Worm (Caenorhabditis elegans) whole organism, young adult: ENCODE measurements around the gene K02F6.4.

ENCODE experiments used
- B0019.2 ChIP-seq: fragments of 200-800 bp; sonication (Bioruptor generic); conservative IDR thresholded peaks from 2 replicates; pipeline ENCODE4 v1.3.6; 2022; ENCODE audit warnings: missing genetic modification reagents, missing genetic modification characterization, missing compliant biosample characterization
- Y95B8A.8 ChIP-seq: fragments of 200-800 bp; sonication (Bioruptor generic); IDR thresholded peaks from 2 replicates; pipeline ENCODE4 v1.3.6; 2022; ENCODE audit warnings: missing genetic modification reagents, missing genetic modification characterization, missing compliant biosample characterization
- let-526 ChIP-seq: fragments of 200-800 bp; sonication (Bioruptor generic); IDR thresholded peaks from 2 replicates; pipeline ENCODE4 v1.3.6; 2022; ENCODE audit warnings: missing genetic modification reagents, missing genetic modification characterization, missing compliant biosample characterization
- nhr-90 ChIP-seq: sonication (generic microtip); optimal IDR thresholded peaks from 2 replicates; lab custom pipeline; 2016; ENCODE audit warnings: missing genotype, mild to moderate bottlenecking, missing genetic modification characterization, missing compliant biosample characterization

ce11 chrII:2521960-2522359 is 16.3 kb upstream of the K02F6.4 start, which contains the start of gene bath-13:
- TF ChIP-seq nhr-90 (tag; lab: Kevin White, UChicago), result no peak
- TF ChIP-seq Y95B8A.8 (GFP tag; lab: Robert Waterston, UW), result no peak
- TF ChIP-seq let-526 (GFP tag; lab: Robert Waterston, UW), result no peak
- no peak for TF ChIP-seq B0019.2
